Worm (Caenorhabditis elegans) whole organism, L3 larva: Measurements from ENCODE around the gene C46E10.3.
A peak's percentile ranks its signal among the peaks of the same experiment; 100 is the strongest.

ENCODE experiments used
- R02D3.7 ChIP-seq: fragments of 150-350 bp; optimal IDR thresholded peaks from 2 replicates; lab custom pipeline; 2014; ENCODE audit warnings: missing biosample characterization, missing genetic modification characterization
- aly-2 ChIP-seq: fragments of 150-350 bp; optimal IDR thresholded peaks from 2 replicates; lab custom pipeline; 2014; ENCODE audit warnings: missing biosample characterization, missing genetic modification characterization
- ama-1 ChIP-seq: fragments of 150-350 bp; optimal IDR thresholded peaks from 2 replicates; lab custom pipeline; 2018
- ceh-9 ChIP-seq: sonication (generic microtip); optimal IDR thresholded peaks from 2 replicates; lab custom pipeline; 2018; ENCODE audit warnings: missing biosample characterization, missing genetic modification characterization
- daf-12 ChIP-seq: fragments of 150-350 bp; optimal IDR thresholded peaks from 2 replicates; lab custom pipeline; 2014; ENCODE audit warnings: missing biosample characterization, missing genetic modification reagents, missing genetic modification characterization
- egl-5 ChIP-seq: fragments of 150-350 bp; optimal IDR thresholded peaks from 2 replicates; lab custom pipeline; 2017; ENCODE audit warnings: missing biosample characterization, missing genetic modification reagents, missing genetic modification characterization, inconsistent platforms
- elt-2 ChIP-seq: sonication (generic microtip); optimal IDR thresholded peaks from 2 replicates; lab custom pipeline; 2016; ENCODE audit warnings: missing genetic modification reagents, mild to moderate bottlenecking, missing genetic modification characterization, missing compliant biosample characterization
- elt-3 ChIP-seq, 3 experiments: fragments of 150-350 bp in 1 of 3; sonication (generic microtip) in 2 of 3; optimal IDR thresholded peaks; 2 replicates in 2 of 3; 4 replicates in 1 of 3; lab custom pipeline; 2014 to 2017; ENCODE audit warnings: missing biosample characterization in 3 of 3, missing genetic modification characterization in 3 of 3
- eor-1 ChIP-seq, 2 experiments: fragments of 150-350 bp; optimal IDR thresholded peaks; 2 replicates each; lab custom pipeline; 2014 to 2018; ENCODE audit warnings: missing biosample characterization in 2 of 2, missing genetic modification characterization in 2 of 2
- fkh-2 ChIP-seq: fragments of 150-350 bp; optimal IDR thresholded peaks from 2 replicates; lab custom pipeline; 2014; ENCODE audit warnings: missing biosample characterization, missing genetic modification reagents, missing genetic modification characterization
- hmg-11 ChIP-seq: sonication (generic microtip); optimal IDR thresholded peaks from 2 replicates; lab custom pipeline; 2016; ENCODE audit warnings: missing genetic modification characterization, missing compliant biosample characterization
- jun-1 ChIP-seq: fragments of 150-350 bp; optimal IDR thresholded peaks from 2 replicates; lab custom pipeline; 2014; ENCODE audit warnings: missing biosample characterization, missing genetic modification reagents, missing genetic modification characterization
- lin-15B ChIP-seq: fragments of 150-350 bp; optimal IDR thresholded peaks from 2 replicates; lab custom pipeline; 2014; ENCODE audit warnings: missing biosample characterization, missing genetic modification characterization
- lin-39 ChIP-seq: fragments of 150-350 bp; optimal IDR thresholded peaks from 2 replicates; lab custom pipeline; 2018; ENCODE audit warnings: missing biosample characterization, missing genetic modification reagents, missing genetic modification characterization
- mdl-1 ChIP-seq: fragments of 150-350 bp; optimal IDR thresholded peaks from 2 replicates; lab custom pipeline; 2014; ENCODE audit warnings: missing biosample characterization, missing genetic modification characterization
- mml-1 ChIP-seq: fragments of 150-350 bp; sonication (generic microtip); optimal IDR thresholded peaks from 3 replicates; lab custom pipeline; 2014; ENCODE audit warnings: missing biosample characterization, missing genetic modification characterization
- nhr-12 ChIP-seq: fragments of 150-350 bp; optimal IDR thresholded peaks from 2 replicates; lab custom pipeline; 2014; ENCODE audit warnings: missing biosample characterization, missing genetic modification characterization
- nhr-25 ChIP-seq: sonication (generic microtip); optimal IDR thresholded peaks from 2 replicates; lab custom pipeline; 2017; ENCODE audit warnings: missing biosample characterization, missing genetic modification characterization
- nhr-28 ChIP-seq: fragments of 150-350 bp; optimal IDR thresholded peaks from 2 replicates; lab custom pipeline; 2014; ENCODE audit warnings: missing biosample characterization, missing genetic modification characterization
- nhr-43 ChIP-seq: sonication (generic microtip); optimal IDR thresholded peaks from 2 replicates; lab custom pipeline; 2016; ENCODE audit warnings: mild to moderate bottlenecking, missing genetic modification characterization, missing compliant biosample characterization; ENCODE audit not compliant: poor library complexity, severe bottlenecking
- nhr-67 ChIP-seq: fragments of 150-350 bp; optimal IDR thresholded peaks from 2 replicates; lab custom pipeline; 2014; ENCODE audit warnings: missing biosample characterization, missing genetic modification characterization
- pha-4 ChIP-seq: fragments of 150-350 bp; optimal IDR thresholded peaks from 2 replicates; lab custom pipeline; 2014; ENCODE audit warnings: missing biosample characterization, missing genetic modification reagents, missing genetic modification characterization
- sea-2 ChIP-seq: fragments of 150-350 bp; sonication (generic microtip); optimal IDR thresholded peaks from 4 replicates; lab custom pipeline; 2014; ENCODE audit warnings: missing biosample characterization, missing genetic modification reagents, missing genetic modification characterization
- skn-1 ChIP-seq: fragments of 150-350 bp; optimal IDR thresholded peaks from 2 replicates; lab custom pipeline; 2014; ENCODE audit warnings: missing biosample characterization, missing genetic modification characterization
- snpc-4 ChIP-seq: fragments of 150-350 bp; optimal IDR thresholded peaks from 2 replicates; lab custom pipeline; 2014; ENCODE audit warnings: missing biosample characterization, missing genetic modification characterization
- unc-39 ChIP-seq: sonication (generic microtip); optimal IDR thresholded peaks from 4 replicates; lab custom pipeline; 2017; ENCODE audit warnings: missing biosample characterization, missing genetic modification characterization
- unc-62 ChIP-seq: fragments of 150-350 bp; sonication (generic microtip); optimal IDR thresholded peaks from 4 replicates; lab custom pipeline; 2014; ENCODE audit warnings: missing biosample characterization, missing genetic modification reagents, missing genetic modification characterization
- zag-1 ChIP-seq: fragments of 150-350 bp; optimal IDR thresholded peaks from 2 replicates; lab custom pipeline; 2014; ENCODE audit warnings: missing biosample characterization, missing genetic modification characterization
- ztf-11 ChIP-seq: fragments of 150-350 bp; optimal IDR thresholded peaks from 2 replicates; lab custom pipeline; 2014; ENCODE audit warnings: missing biosample characterization, missing genetic modification characterization

Gene C46E10.3

ce11 chrII:3716961-3717360, 4.2 kb upstream of the C46E10.3 start, which contains the start of gene fbxc-52:
fbxc-52 (plus strand) TSS chrII:3717261.
- peak; percentile 45 for TF ChIP-seq nhr-25 (tag; lab: Kevin White, UChicago)
- TF ChIP-seq egl-5 (tag; lab: Kevin White, UChicago) = no peak
- no peak for TF ChIP-seq fkh-2 (tag; lab: Kevin White, UChicago)
- TF ChIP-seq jun-1 (tag; lab: Kevin White, UChicago) = no peak
- no peak for TF ChIP-seq mdl-1 (tag; lab: Kevin White, UChicago)
- no peak for TF ChIP-seq ztf-11 (tag; lab: Kevin White, UChicago)
- no peak for TF ChIP-seq unc-39 (tag; lab: Kevin White, UChicago)
- TF ChIP-seq sea-2 (GFP tag; lab: Kevin White, UChicago) = no peak

ce11 chrII:3724175-3724715, 3.1 kb downstream of the C46E10.3 start, which contains the start of gene C46E10.1:
C46E10.1 (plus strand) TSS chrII:3724225.
- no peak for TF ChIP-seq R02D3.7 (tag; lab: Kevin White, UChicago)
- TF ChIP-seq nhr-67 (tag; lab: Kevin White, UChicago) = no peak
- TF ChIP-seq ztf-11 (tag; lab: Kevin White, UChicago) = no peak
- TF ChIP-seq nhr-25 (tag; lab: Kevin White, UChicago) = no peak
- no peak for TF ChIP-seq pha-4
- no peak for TF ChIP-seq jun-1 (tag; lab: Kevin White, UChicago)
- no peak for TF ChIP-seq nhr-28 (tag; lab: Kevin White, UChicago)
- TF ChIP-seq elt-3 (tag; optimal IDR thresholded peaks at IDR 0.05; lab: Kevin White, UChicago) = no peak
- no peak for TF ChIP-seq mdl-1 (tag; lab: Kevin White, UChicago)
- no peak for TF ChIP-seq zag-1 (tag; lab: Kevin White, UChicago)
- no peak for TF ChIP-seq lin-39 (tag; lab: Kevin White, UChicago)
- TF ChIP-seq sea-2 (GFP tag; lab: Kevin White, UChicago) = no peak
- TF ChIP-seq fkh-2 (tag; lab: Kevin White, UChicago) = no peak
- TF ChIP-seq nhr-43 = no peak
- TF ChIP-seq ceh-9 (tag; lab: Kevin White, UChicago) = no peak

- TF ChIP-seq mdl-1 (tag; lab: Kevin White, UChicago) (no peak), ztf-11 (tag; lab: Kevin White, UChicago) (no peak), lin-15B (no peak), mml-1 (tag; lab: Kevin White, UChicago) (no peak), daf-12 (tag; lab: Kevin White, UChicago) (no peak), elt-3 (tag; optimal IDR thresholded peaks at IDR 0.05; lab: Kevin White, UChicago) (no peak), aly-2 (tag; lab: Kevin White, UChicago) (no peak), lin-39 (tag; lab: Kevin White, UChicago) (no peak), hmg-11 (no peak), nhr-67 (tag; lab: Kevin White, UChicago) (no peak)
These were observed 6.9 kb downstream of the C46E10.3 start, which contains the start of gene C46E10.8 for ce11 chrII:3727996-3728395. C46E10.8 (minus strand) TSS chrII:3728096.

ce11 chrII:3731723-3732122, 10.6 kb downstream of the C46E10.3 start, which contains the start of the genes sdz-12 and bath-31:
sdz-12 (minus strand) TSS chrII:3731823.
bath-31 (plus strand) TSS chrII:3731973.
- no peak for TF ChIP-seq sea-2 (GFP tag; lab: Kevin White, UChicago)
- no peak for TF ChIP-seq nhr-67 (tag; lab: Kevin White, UChicago)
- TF ChIP-seq ama-1 (lab: Kevin White, UChicago) = no peak
- no peak for TF ChIP-seq nhr-25 (tag; lab: Kevin White, UChicago)
- no peak for TF ChIP-seq jun-1 (tag; lab: Kevin White, UChicago)
- no peak for TF ChIP-seq elt-2 (tag; lab: Kevin White, UChicago)
- TF ChIP-seq unc-62 (GFP tag; lab: Kevin White, UChicago) = no peak
- no peak for TF ChIP-seq skn-1
- TF ChIP-seq zag-1 (tag; lab: Kevin White, UChicago) = no peak
- no peak for TF ChIP-seq snpc-4 (tag; lab: Kevin White, UChicago)
- no peak for TF ChIP-seq nhr-12 (tag; lab: Kevin White, UChicago)
- TF ChIP-seq, all 47 proteins: peak for 0

- no peak for TF ChIP-seq hmg-11
- TF ChIP-seq sea-2 (GFP tag; lab: Kevin White, UChicago) = no peak
- TF ChIP-seq, all 47 proteins: peak for 0
These were observed 15.8 kb downstream of the C46E10.3 start, which contains the start of gene F12E12.6 for ce11 chrII:3736893-3737375. F12E12.6 (minus strand) TSS chrII:3736943.

ce11 chrII:3739647-3740046, 18.5 kb downstream of the C46E10.3 start, which contains the start of gene F12E12.2:
F12E12.2 (plus strand) TSS chrII:3739947.
- TF ChIP-seq eor-1 (tag; optimal IDR thresholded peaks at IDR 0.05; lab: Kevin White, UChicago) (no peak), pha-4 (no peak)
